Worm (Caenorhabditis elegans): ENCODE results near the gene cpin-1.

DNA sequence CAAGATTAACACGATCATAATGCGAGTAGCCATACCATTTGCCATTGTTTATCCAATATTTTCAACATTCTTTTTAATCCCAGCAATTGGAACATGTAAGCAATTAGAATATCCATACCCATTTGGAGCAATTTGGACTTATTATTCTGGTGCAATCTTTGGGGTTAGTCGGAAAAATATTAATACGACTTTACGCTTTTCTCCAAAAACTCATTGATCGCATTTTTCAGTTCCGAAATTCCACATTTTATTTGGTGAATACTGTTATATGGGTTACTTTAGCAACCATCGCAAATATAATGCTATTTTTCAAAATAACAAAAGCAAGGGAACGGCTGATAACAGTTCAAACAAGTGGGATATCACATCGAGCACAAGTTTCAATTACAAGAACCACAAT is 36.3 kb downstream of the cpin-1 start:
- no peak for TF ChIP-seq B0310.2 (tag; optimal IDR thresholded peaks at IDR 0.05)
- TF ChIP-seq flt-1 (GFP tag; IDR thresholded peaks at IDR 0.05), result no peak

Data from whole organism, early embryonic.